In genomic region chrX:11340719-11341322, dm6 we compare ENCODE assay signal across 1 fruit fly cellular context.
TF ChIP-seq lines count a peak whose summit lies in the region.

No protein-coding gene starts in this region.

TF ChIP-seq in whole organism, embryonic, 481 proteins besides CTCF, POLR2A, EP300 and RAD21 (continued from another document and continues in another):
- TF ChIP-seq CG16813 (GFP tag; IDR thresholded peaks at IDR 0.05; lab: Robert Waterston, UW; ENCODE audit: partially characterized antibody) (no peak), ftz-f1 (GFP tag; optimal IDR thresholded peaks at IDR 0.05; lab: Kevin White, UChicago) (no peak), CG2202 (tag; optimal IDR thresholded peaks at IDR 0.05; lab: Kevin White, UChicago) (no peak), knrl (GFP tag; IDR thresholded peaks at IDR 0.05; lab: Robert Waterston, UW; ENCODE audit: partially characterized antibody) (no peak), CG11504 (tag; optimal IDR thresholded peaks at IDR 0.05; lab: Kevin White, UChicago) (peak; percentile 34), slbo (GFP tag; IDR thresholded peaks at IDR 0.05; lab: Robert Waterston, UW) (peak; percentile 29; the same call in 1 of the 2 replicates), Bgb (GFP tag; IDR thresholded peaks at IDR 0.05; lab: Robert Waterston, UW; ENCODE audit: partially characterized antibody) (no peak), Rx (GFP tag; IDR thresholded peaks at IDR 0.05; lab: Robert Waterston, UW) (no peak), tll (GFP tag; optimal IDR thresholded peaks at IDR 0.05; lab: Kevin White, UChicago) (no peak), aop (GFP tag; IDR thresholded peaks at IDR 0.05; lab: Robert Waterston, UW) (no peak), btn (GFP tag; optimal IDR thresholded peaks at IDR 0.05; lab: Kevin White, UChicago) (no peak), CG4707 (GFP tag; optimal IDR thresholded peaks at IDR 0.05; lab: Kevin White, UChicago) (no peak), Meics (GFP tag; optimal IDR thresholded peaks at IDR 0.05; lab: Kevin White, UChicago) (no peak), mam (GFP tag; optimal IDR thresholded peaks at IDR 0.05; lab: Kevin White, UChicago) (peak; percentile 13), ind (GFP tag; optimal IDR thresholded peaks at IDR 0.05; lab: Kevin White, UChicago) (peak; percentile 24), CG17802 (tag; optimal IDR thresholded peaks at IDR 0.05; lab: Kevin White, UChicago) (no peak), Ets97D (GFP tag; optimal IDR thresholded peaks at IDR 0.05; lab: Kevin White, UChicago) (no peak), Hr78 (GFP tag; optimal IDR thresholded peaks at IDR 0.05; lab: Kevin White, UChicago) (no peak), vfl (GFP tag; optimal IDR thresholded peaks at IDR 0.05; lab: Kevin White, UChicago) (no peak), Neu2 (GFP tag; optimal IDR thresholded peaks at IDR 0.05; lab: Kevin White, UChicago; ENCODE audit: borderline replicate concordance) (no peak), usp (GFP tag; optimal IDR thresholded peaks at IDR 0.05; lab: Kevin White, UChicago) (no peak), CHES-1-like (GFP tag; optimal IDR thresholded peaks at IDR 0.05; lab: Kevin White, UChicago) (no peak), CG34376 (GFP tag; optimal IDR thresholded peaks at IDR 0.05; lab: Kevin White, UChicago) (no peak), CG11695 (GFP tag; IDR thresholded peaks at IDR 0.05; lab: Robert Waterston, UW) (no peak), nerfin-2 (GFP tag; IDR thresholded peaks at IDR 0.05; lab: Robert Waterston, UW; ENCODE audit: partially characterized antibody) (no peak), dysf (GFP tag; IDR thresholded peaks at IDR 0.05; lab: Robert Waterston, UW) (0 out of 3 replicates have a peak, but pooled peaks have one; percentile 26), Doc2 (GFP tag; IDR thresholded peaks at IDR 0.05; lab: Robert Waterston, UW) (no peak), ro (GFP tag; IDR thresholded peaks at IDR 0.05; lab: Robert Waterston, UW) (no peak), CG8478 (optimal IDR thresholded peaks at IDR 0.05; lab: Kevin White, UChicago) (no peak), CG15479 (GFP tag; optimal IDR thresholded peaks at IDR 0.05; lab: Kevin White, UChicago) (no peak), hkb (optimal IDR thresholded peaks at IDR 0.05; lab: Kevin White, UChicago) (no peak), hkb (GFP tag; IDR thresholded peaks at IDR 0.05; lab: Robert Waterston, UW) (no peak), tx (GFP tag; optimal IDR thresholded peaks at IDR 0.05; lab: Kevin White, UChicago) (no peak), gem (tag; optimal IDR thresholded peaks at IDR 0.05; lab: Kevin White, UChicago) (peak; percentile 43), CG17328 (GFP tag; IDR thresholded peaks at IDR 0.05; lab: Robert Waterston, UW) (no peak), jing (GFP tag; optimal IDR thresholded peaks at IDR 0.05; lab: Kevin White, UChicago) (no peak), CG7786 (GFP tag; optimal IDR thresholded peaks at IDR 0.05; lab: Kevin White, UChicago) (peak; percentile 12), salm (tag; optimal IDR thresholded peaks at IDR 0.05; lab: Kevin White, UChicago) (no peak), CG18011 (GFP tag; optimal IDR thresholded peaks at IDR 0.05; lab: Kevin White, UChicago) (no peak), Sin3A (optimal IDR thresholded peaks at IDR 0.05; lab: Kevin White, UChicago) (no peak), Sry-β (GFP tag; optimal IDR thresholded peaks at IDR 0.05; lab: Kevin White, UChicago) (peak; percentile 84), MTF-1 (GFP tag; optimal IDR thresholded peaks at IDR 0.05; lab: Kevin White, UChicago; ENCODE audit: borderline replicate concordance) (no peak), CG8290 (GFP tag; optimal IDR thresholded peaks at IDR 0.05; lab: Kevin White, UChicago) (no peak), CG8290 (tag; optimal IDR thresholded peaks at IDR 0.05; lab: Kevin White, UChicago) (peak in 1 of 2 experiments; percentile 2), grn (GFP tag; optimal IDR thresholded peaks at IDR 0.05; lab: Kevin White, UChicago) (no peak), CG12219 (GFP tag; optimal IDR thresholded peaks at IDR 0.05; lab: Kevin White, UChicago) (no peak), CG6765 (GFP tag; optimal IDR thresholded peaks at IDR 0.05; lab: Kevin White, UChicago) (no peak), Sry-δ (GFP tag; optimal IDR thresholded peaks at IDR 0.05; lab: Kevin White, UChicago) (no peak), stc (GFP tag; IDR thresholded peaks at IDR 0.05; lab: Robert Waterston, UW) (no peak), slou (GFP tag; optimal IDR thresholded peaks at IDR 0.05; lab: Kevin White, UChicago) (no peak), CG33557 (GFP tag; optimal IDR thresholded peaks at IDR 0.05; lab: Kevin White, UChicago) (no peak), CG14441 (GFP tag; IDR thresholded peaks at IDR 0.05; lab: Robert Waterston, UW) (no peak), CG4617 (GFP tag; optimal IDR thresholded peaks at IDR 0.05; lab: Kevin White, UChicago; ENCODE audit: borderline replicate concordance) (no peak), cas (GFP tag; IDR thresholded peaks at IDR 0.05; lab: Robert Waterston, UW) (no peak), zen (tag; optimal IDR thresholded peaks at IDR 0.05; lab: Kevin White, UChicago) (no peak), Lhr (GFP tag; optimal IDR thresholded peaks at IDR 0.05; lab: Kevin White, UChicago) (no peak), chinmo (GFP tag; IDR thresholded peaks at IDR 0.05; lab: Robert Waterston, UW; ENCODE audit: partially characterized antibody) (0 out of 4 replicates have a peak, but pooled peaks have one; percentile 36), CG31365 (tag; optimal IDR thresholded peaks at IDR 0.05; lab: Kevin White, UChicago) (no peak), CG34422 (GFP tag; IDR thresholded peaks at IDR 0.05; lab: Robert Waterston, UW) (no peak), CG11093 (GFP tag; IDR thresholded peaks at IDR 0.05; lab: Robert Waterston, UW) (no peak), Eip74EF (GFP tag; optimal IDR thresholded peaks at IDR 0.05; lab: Kevin White, UChicago) (no peak), CG6854 (GFP tag; optimal IDR thresholded peaks at IDR 0.05; lab: Kevin White, UChicago) (no peak), insv (GFP tag; optimal IDR thresholded peaks at IDR 0.05; lab: Kevin White, UChicago) (no peak), CG18262 (tag; optimal IDR thresholded peaks at IDR 0.05; lab: Kevin White, UChicago) (peak; percentile 41), tin (GFP tag; optimal IDR thresholded peaks at IDR 0.05; lab: Kevin White, UChicago) (no peak), Drgx (GFP tag; IDR thresholded peaks at IDR 0.05; lab: Robert Waterston, UW) (no peak), CG43689 (GFP tag; IDR thresholded peaks at IDR 0.05; lab: Robert Waterston, UW) (no peak), CG13624 (GFP tag; optimal IDR thresholded peaks at IDR 0.05; lab: Kevin White, UChicago) (no peak), CG34224 (GFP tag; IDR thresholded peaks at IDR 0.05; lab: Robert Waterston, UW; ENCODE audit: partially characterized antibody) (no peak), lmd (GFP tag; IDR thresholded peaks at IDR 0.05; lab: Robert Waterston, UW) (0 out of 2 replicates have a peak, but pooled peaks have one; percentile 5), ap (GFP tag; IDR thresholded peaks at IDR 0.05; lab: Robert Waterston, UW) (0 out of 2 replicates have a peak, but pooled peaks have one; percentile 21), CG5180 (GFP tag; optimal IDR thresholded peaks at IDR 0.05; lab: Kevin White, UChicago) (no peak), Usf (GFP tag; optimal IDR thresholded peaks at IDR 0.05; lab: Kevin White, UChicago) (no peak), CG15601 (tag; optimal IDR thresholded peaks at IDR 0.05; lab: Kevin White, UChicago) (peak; percentile 5), esg (GFP tag; conservative IDR thresholded peaks at IDR 0.05; lab: Robert Waterston, UW) (no peak), tap (tag; optimal IDR thresholded peaks at IDR 0.05; lab: Kevin White, UChicago) (no peak), CG2712 (tag; optimal IDR thresholded peaks at IDR 0.05; lab: Kevin White, UChicago) (no peak), CG7357 (GFP tag; IDR thresholded peaks at IDR 0.05; lab: Robert Waterston, UW) (no peak), CG7745 (tag; optimal IDR thresholded peaks at IDR 0.05; lab: Kevin White, UChicago) (no peak), so (GFP tag; IDR thresholded peaks at IDR 0.05; lab: Robert Waterston, UW) (no peak), CG3838 (GFP tag; optimal IDR thresholded peaks at IDR 0.05; lab: Kevin White, UChicago) (no peak), sim (GFP tag; IDR thresholded peaks at IDR 0.05; lab: Robert Waterston, UW) (no peak), twi (tag; optimal IDR thresholded peaks at IDR 0.05; lab: Kevin White, UChicago) (no peak), nom (GFP tag; optimal IDR thresholded peaks at IDR 0.05; lab: Kevin White, UChicago) (no peak), CG31388 (GFP tag; optimal IDR thresholded peaks at IDR 0.05; lab: Kevin White, UChicago) (no peak), CG1832 (GFP tag; optimal IDR thresholded peaks at IDR 0.05; lab: Kevin White, UChicago) (peak; percentile 55), ewg (GFP tag; optimal IDR thresholded peaks at IDR 0.05; lab: Kevin White, UChicago) (no peak), sd (tag; optimal IDR thresholded peaks at IDR 0.05; lab: Kevin White, UChicago) (no peak), H15 (GFP tag; IDR thresholded peaks at IDR 0.05; lab: Robert Waterston, UW) (no peak), CG3065 (GFP tag; optimal IDR thresholded peaks at IDR 0.05; lab: Kevin White, UChicago) (no peak), NK7.1 (GFP tag; optimal IDR thresholded peaks at IDR 0.05; lab: Kevin White, UChicago) (no peak), CG30403 (GFP tag; optimal IDR thresholded peaks at IDR 0.05; lab: Kevin White, UChicago) (peak; percentile 43), CG17361 (GFP tag; IDR thresholded peaks at IDR 0.05; lab: Robert Waterston, UW) (peak; percentile 49; the same call in 1 of the 3 replicates), org-1 (GFP tag; optimal IDR thresholded peaks at IDR 0.05; lab: Kevin White, UChicago) (no peak), lola (GFP tag; optimal IDR thresholded peaks at IDR 0.05; lab: Kevin White, UChicago) (peak in 1 of 3 experiments; percentile 15), CG15073 (GFP tag; optimal IDR thresholded peaks at IDR 0.05; lab: Kevin White, UChicago) (no peak), prd (optimal IDR thresholded peaks at IDR 0.05; lab: Kevin White, UChicago) (no peak), prd (GFP tag; IDR thresholded peaks at IDR 0.05; lab: Robert Waterston, UW) (peak; percentile 50; the same call in 2 of the 3 replicates), CG12104 (GFP tag; optimal IDR thresholded peaks at IDR 0.05; lab: Kevin White, UChicago) (no peak), nerfin-1 (tag; optimal IDR thresholded peaks at IDR 0.05; lab: Kevin White, UChicago) (no peak), lab (GFP tag; optimal IDR thresholded peaks at IDR 0.05; lab: Kevin White, UChicago) (peak; percentile 32), CG3281 (GFP tag; optimal IDR thresholded peaks at IDR 0.05; lab: Kevin White, UChicago) (peak; percentile 1), zfh1 (GFP tag; IDR thresholded peaks at IDR 0.05; lab: Robert Waterston, UW) (0 out of 3 replicates have a peak, but pooled peaks have one; percentile 27), nmo (GFP tag; optimal IDR thresholded peaks at IDR 0.05; lab: Kevin White, UChicago) (peak; percentile 7), CG14667 (GFP tag; IDR thresholded peaks at IDR 0.05; lab: Robert Waterston, UW) (no peak), Lpt (GFP tag; optimal IDR thresholded peaks at IDR 0.05; lab: Kevin White, UChicago) (no peak), trh (GFP tag; optimal IDR thresholded peaks at IDR 0.05; lab: Kevin White, UChicago) (no peak), onecut (GFP tag; IDR thresholded peaks at IDR 0.05; lab: Robert Waterston, UW) (no peak), CG8765 (GFP tag; IDR thresholded peaks at IDR 0.05; lab: Robert Waterston, UW) (no peak), emc (GFP tag; optimal IDR thresholded peaks at IDR 0.05; lab: Kevin White, UChicago) (no peak), bigmax (GFP tag; optimal IDR thresholded peaks at IDR 0.05; lab: Kevin White, UChicago) (no peak), ash1 (GFP tag; optimal IDR thresholded peaks at IDR 0.05; lab: Kevin White, UChicago) (no peak), CG7987 (GFP tag; optimal IDR thresholded peaks at IDR 0.05; lab: Kevin White, UChicago) (no peak), CG9727 (GFP tag; optimal IDR thresholded peaks at IDR 0.05; lab: Kevin White, UChicago) (peak; percentile 4), sug (tag; optimal IDR thresholded peaks at IDR 0.05; lab: Kevin White, UChicago) (no peak), ara (GFP tag; IDR thresholded peaks at IDR 0.05; lab: Robert Waterston, UW) (no peak), Mes4 (GFP tag; optimal IDR thresholded peaks at IDR 0.05; lab: Kevin White, UChicago) (no peak), schlank (tag; optimal IDR thresholded peaks at IDR 0.05; lab: Kevin White, UChicago) (no peak), Hr3 (GFP tag; optimal IDR thresholded peaks at IDR 0.05; lab: Kevin White, UChicago) (no peak), lilli (GFP tag; optimal IDR thresholded peaks at IDR 0.05; lab: Kevin White, UChicago) (no peak), TFAM (GFP tag; optimal IDR thresholded peaks at IDR 0.05; lab: Kevin White, UChicago) (no peak), Dfd (GFP tag; optimal IDR thresholded peaks at IDR 0.05; lab: Kevin White, UChicago) (no peak), CG13775 (GFP tag; optimal IDR thresholded peaks at IDR 0.05; lab: Kevin White, UChicago) (peak; percentile 21), dimm (GFP tag; IDR thresholded peaks at IDR 0.05; lab: Robert Waterston, UW) (no peak), MBD-R2 (GFP tag; IDR thresholded peaks at IDR 0.05; lab: Robert Waterston, UW) (no peak), ato (GFP tag; IDR thresholded peaks at IDR 0.05; lab: Robert Waterston, UW; ENCODE audit: partially characterized antibody) (no peak), CG3995 (GFP tag; optimal IDR thresholded peaks at IDR 0.05; lab: Kevin White, UChicago) (no peak), grau (tag; optimal IDR thresholded peaks at IDR 0.05; lab: Kevin White, UChicago) (peak; percentile 87), Spps (tag; optimal IDR thresholded peaks at IDR 0.05; lab: Kevin White, UChicago) (no peak), sqz (GFP tag; optimal IDR thresholded peaks at IDR 0.05; lab: Kevin White, UChicago) (no peak), CG15514 (GFP tag; optimal IDR thresholded peaks at IDR 0.05; lab: Kevin White, UChicago) (no peak), YL-1 (GFP tag; optimal IDR thresholded peaks at IDR 0.05; lab: Kevin White, UChicago) (no peak), HLH54F (GFP tag; optimal IDR thresholded peaks at IDR 0.05; lab: Kevin White, UChicago) (no peak), CG12942 (GFP tag; optimal IDR thresholded peaks at IDR 0.05; lab: Kevin White, UChicago) (no peak), Atf6 (GFP tag; IDR thresholded peaks at IDR 0.05; lab: Robert Waterston, UW) (no peak), tup (GFP tag; optimal IDR thresholded peaks at IDR 0.05; lab: Kevin White, UChicago) (no peak), E2f1 (GFP tag; IDR thresholded peaks at IDR 0.05; lab: Robert Waterston, UW) (no peak)
